Fruit fly (Drosophila melanogaster): ENCODE data around the gene CG14085.

DNA sequence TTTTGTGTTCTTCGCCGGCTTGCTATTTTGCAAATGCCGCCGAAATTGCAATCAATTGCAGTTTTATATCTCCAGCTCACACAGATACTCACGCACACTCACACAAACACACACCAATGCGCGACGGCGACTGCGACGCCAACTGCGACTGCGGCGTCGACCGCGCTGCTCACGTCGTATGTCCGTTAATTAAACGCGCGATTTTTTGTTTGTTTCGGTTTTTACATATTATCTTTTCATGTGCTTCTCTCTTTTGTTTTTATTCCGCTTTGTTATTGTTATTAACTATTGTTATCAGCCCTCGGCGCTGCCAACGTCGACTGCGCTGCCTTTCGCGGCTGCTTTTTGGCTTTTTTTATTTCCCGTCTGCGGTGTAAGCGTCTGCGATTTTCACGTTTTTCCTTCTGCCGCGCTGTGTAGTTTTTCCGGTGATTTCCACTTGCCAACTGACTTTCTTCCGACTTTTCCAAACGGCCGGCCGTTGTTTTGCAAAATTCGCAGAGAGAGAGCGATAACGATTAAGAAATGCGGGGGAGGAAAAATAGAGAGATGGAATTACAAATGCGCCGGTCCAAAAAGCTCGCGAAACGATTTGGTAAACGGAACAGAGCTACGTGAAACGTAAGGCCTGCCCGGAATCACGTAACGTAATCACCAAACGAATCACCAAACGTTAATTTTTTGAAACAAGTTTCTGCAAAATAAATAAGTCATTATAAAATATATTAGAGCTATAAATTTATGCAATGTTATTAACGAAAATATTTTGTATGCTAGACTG is 34.0 kb upstream of the CG14085 start, which contains the start of gene fz2:
- no peak for TF ChIP-seq CTCF (optimal IDR thresholded peaks at IDR 0.05)
- TF ChIP-seq CG8478 (optimal IDR thresholded peaks at IDR 0.05), result no peak
